Fruit fly (Drosophila melanogaster) Kc167 (cell line): Measurements from ENCODE around the gene CG8939.

Experiments used
- Myc ChIP-seq: fragments of >200 bp; optimal IDR thresholded peaks from 2 replicates; lab custom pipeline; 2017; ENCODE audit warnings: missing external identifiers
- Sin3A ChIP-seq: fragments of >200 bp; optimal IDR thresholded peaks from 2 replicates; lab custom pipeline; 2018; ENCODE audit warnings: missing external identifiers
- h ChIP-seq: fragments of >200 bp; optimal IDR thresholded peaks from 3 replicates; lab custom pipeline; 2018; ENCODE audit warnings: missing external identifiers
- insv ChIP-seq: fragments of >200 bp; optimal IDR thresholded peaks from 3 replicates; lab custom pipeline; 2018; ENCODE audit warnings: missing external identifiers
- psq ChIP-seq: fragments of >200 bp; optimal IDR thresholded peaks from 2 replicates; lab custom pipeline; 2017; ENCODE audit warnings: missing external identifiers
- ttk ChIP-seq: sonication (Bioruptor generic); optimal IDR thresholded peaks from 2 replicates; lab custom pipeline; 2017; ENCODE audit warnings: missing external identifiers

DNA sequence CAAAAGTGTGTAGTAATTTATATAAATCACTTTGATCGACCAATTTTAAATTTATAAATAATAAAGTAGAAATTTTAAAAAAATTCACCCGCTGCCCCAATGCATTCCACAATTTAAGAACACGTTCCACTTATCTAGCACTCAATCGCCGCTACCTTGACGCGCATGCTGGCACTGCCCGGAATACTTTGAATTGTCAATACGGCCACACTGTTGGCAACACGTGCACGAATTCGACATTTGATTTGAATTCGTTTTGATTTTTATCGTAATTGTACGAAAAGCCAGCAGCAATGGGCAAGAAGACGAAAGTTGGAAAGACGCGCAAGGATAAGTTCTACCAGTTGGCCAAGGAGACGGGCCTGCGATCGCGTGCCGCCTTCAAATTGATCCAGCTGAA, at the start of gene CG8939:
- TF ChIP-seq psq (no peak), h (lab: Kevin White, UChicago) (no peak), Sin3A (lab: Kevin White, UChicago) (no peak), Myc (no peak), insv (lab: Kevin White, UChicago) (no peak), ttk (lab: Kevin White, UChicago) (no peak)
